Worm (Caenorhabditis elegans) whole organism, late embryonic: Measurements from ENCODE around the gene C08F1.11.

Experiments used
- C08G9.2 ChIP-seq: sonication (generic microtip); optimal IDR thresholded peaks from 2 replicates; lab custom pipeline; 2016; ENCODE audit warnings: mild to moderate bottlenecking, missing genetic modification characterization, moderate library complexity, missing compliant biosample characterization
- F13H6.1 ChIP-seq: sonication (generic microtip); optimal IDR thresholded peaks from 2 replicates; lab custom pipeline; 2016; ENCODE audit warnings: missing genetic modification characterization, missing compliant biosample characterization
- K02D7.2 ChIP-seq: sonication (generic microtip); optimal IDR thresholded peaks from 2 replicates; lab custom pipeline; 2017; ENCODE audit warnings: mild to moderate bottlenecking, missing genetic modification characterization, missing compliant biosample characterization
- K09A11.1 ChIP-seq: sonication (generic microtip); optimal IDR thresholded peaks from 2 replicates; lab custom pipeline; 2017; ENCODE audit warnings: antibody characterized with exemption, mild to moderate bottlenecking, missing genetic modification characterization, missing compliant biosample characterization; ENCODE audit not compliant: insufficient read depth
- ama-1 ChIP-seq: fragments of 150-350 bp; optimal IDR thresholded peaks from 2 replicates; lab custom pipeline; 2014
- ceh-18 ChIP-seq: sonication (generic microtip); optimal IDR thresholded peaks from 2 replicates; lab custom pipeline; 2016; ENCODE audit warnings: missing genetic modification characterization, missing compliant biosample characterization
- ceh-19 ChIP-seq: fragments of 200-800 bp; sonication (Bioruptor generic); optimal IDR thresholded peaks from 2 replicates; lab custom pipeline; 2018; ENCODE audit warnings: mild to moderate bottlenecking, missing genetic modification characterization, missing compliant biosample characterization
- ceh-2 ChIP-seq: sonication (generic microtip); optimal IDR thresholded peaks from 2 replicates; lab custom pipeline; 2016; ENCODE audit warnings: missing genotype, missing genetic modification characterization, missing compliant biosample characterization
- ceh-30 ChIP-seq: fragments of 150-350 bp; optimal IDR thresholded peaks from 2 replicates; lab custom pipeline; 2014; ENCODE audit warnings: missing biosample characterization, missing genetic modification characterization
- ceh-31 ChIP-seq: sonication (generic microtip); optimal IDR thresholded peaks from 2 replicates; lab custom pipeline; 2016; ENCODE audit warnings: missing genetic modification characterization, missing compliant biosample characterization
- ceh-45 ChIP-seq: fragments of 200-800 bp; sonication (Bioruptor generic); IDR thresholded peaks from 2 replicates; pipeline ENCODE4 v1.3.6; 2022; ENCODE audit warnings: missing genetic modification reagents, missing genetic modification characterization, missing compliant biosample characterization
- ceh-6 ChIP-seq: fragments of 200-800 bp; sonication (Bioruptor generic); optimal IDR thresholded peaks from 2 replicates; lab custom pipeline; 2018; ENCODE audit warnings: mild to moderate bottlenecking, missing genetic modification characterization, missing compliant biosample characterization
- che-1 ChIP-seq: sonication (generic microtip); optimal IDR thresholded peaks from 2 replicates; lab custom pipeline; 2016; ENCODE audit warnings: mild to moderate bottlenecking, missing genetic modification characterization, missing compliant biosample characterization
- dmd-4 ChIP-seq: sonication (generic microtip); optimal IDR thresholded peaks from 2 replicates; lab custom pipeline; 2016; ENCODE audit warnings: borderline replicate concordance, missing genetic modification characterization, missing compliant biosample characterization
- elt-4 ChIP-seq: sonication (generic microtip); optimal IDR thresholded peaks from 2 replicates; lab custom pipeline; 2016; ENCODE audit warnings: missing genetic modification characterization, missing compliant biosample characterization
- eyg-1 ChIP-seq: sonication (generic microtip); optimal IDR thresholded peaks from 2 replicates; lab custom pipeline; 2016; ENCODE audit warnings: missing genotype, missing genetic modification characterization, missing compliant biosample characterization
- fkh-10 ChIP-seq: fragments of 150-350 bp; optimal IDR thresholded peaks from 2 replicates; lab custom pipeline; 2014; ENCODE audit warnings: missing biosample characterization, missing genetic modification reagents, missing genetic modification characterization
- fkh-6 ChIP-seq: sonication (generic microtip); optimal IDR thresholded peaks from 2 replicates; lab custom pipeline; 2016; ENCODE audit warnings: missing genetic modification characterization, missing compliant biosample characterization
- hlh-13 ChIP-seq: fragments of 200-800 bp; sonication (Bioruptor generic); optimal IDR thresholded peaks from 2 replicates; lab custom pipeline; 2018; ENCODE audit warnings: mild to moderate bottlenecking, missing genetic modification characterization, missing compliant biosample characterization
- lim-6 ChIP-seq: sonication (generic microtip); optimal IDR thresholded peaks from 2 replicates; lab custom pipeline; 2016; ENCODE audit warnings: missing genetic modification characterization, missing compliant biosample characterization
- lin-11 ChIP-seq: fragments of 200-800 bp; sonication (Bioruptor generic); optimal IDR thresholded peaks from 2 replicates; lab custom pipeline; 2018; ENCODE audit warnings: mild to moderate bottlenecking, missing genetic modification characterization, missing compliant biosample characterization
- mec-3 ChIP-seq: sonication (generic microtip); optimal IDR thresholded peaks from 2 replicates; lab custom pipeline; 2016; ENCODE audit warnings: borderline replicate concordance, missing genetic modification characterization, missing compliant biosample characterization
- nhr-232 ChIP-seq: sonication (generic microtip); optimal IDR thresholded peaks from 2 replicates; lab custom pipeline; 2016; ENCODE audit warnings: missing genetic modification characterization, missing compliant biosample characterization
- npax-4 ChIP-seq: sonication (generic microtip); optimal IDR thresholded peaks from 2 replicates; lab custom pipeline; 2016; ENCODE audit warnings: missing genetic modification characterization, missing compliant biosample characterization
- pag-3 ChIP-seq: sonication (generic microtip); optimal IDR thresholded peaks from 2 replicates; lab custom pipeline; 2016; ENCODE audit warnings: missing compliant biosample characterization, missing genetic modification characterization, borderline replicate concordance
- pat-9 ChIP-seq: fragments of 200-800 bp; sonication (Bioruptor generic); optimal IDR thresholded peaks from 2 replicates; lab custom pipeline; 2018; ENCODE audit warnings: mild to moderate bottlenecking, missing genetic modification characterization, moderate library complexity, missing compliant biosample characterization
- pha-4 ChIP-seq: fragments of 150-350 bp; optimal IDR thresholded peaks from 2 replicates; lab custom pipeline; 2018; ENCODE audit warnings: missing biosample characterization, missing genetic modification reagents, missing genetic modification characterization
- pqm-1 ChIP-seq: sonication (generic microtip); optimal IDR thresholded peaks from 2 replicates; lab custom pipeline; 2016; ENCODE audit warnings: missing genetic modification characterization, missing compliant biosample characterization
- ref-2 ChIP-seq: sonication (generic microtip); optimal IDR thresholded peaks from 2 replicates; lab custom pipeline; 2016; ENCODE audit warnings: missing genetic modification characterization, missing compliant biosample characterization
- rnt-1 ChIP-seq: sonication (generic microtip); optimal IDR thresholded peaks from 2 replicates; lab custom pipeline; 2016; ENCODE audit warnings: missing genetic modification characterization, missing compliant biosample characterization
- sox-4 ChIP-seq: sonication (generic microtip); optimal IDR thresholded peaks from 2 replicates; lab custom pipeline; 2017; ENCODE audit warnings: mild to moderate bottlenecking, missing genetic modification characterization, inconsistent platforms, missing compliant biosample characterization
- tbx-7 ChIP-seq: sonication (generic microtip); optimal IDR thresholded peaks from 2 replicates; lab custom pipeline; 2016; ENCODE audit warnings: missing genotype, missing genetic modification characterization, missing compliant biosample characterization
- ttx-3 ChIP-seq: sonication (generic microtip); optimal IDR thresholded peaks from 2 replicates; lab custom pipeline; 2016; ENCODE audit warnings: missing genetic modification reagents, missing genetic modification characterization, missing compliant biosample characterization
- unc-42 ChIP-seq: sonication (generic microtip); optimal IDR thresholded peaks from 2 replicates; lab custom pipeline; 2016; ENCODE audit warnings: missing genotype, missing genetic modification characterization, missing compliant biosample characterization
- unc-86 ChIP-seq: sonication (generic microtip); optimal IDR thresholded peaks from 2 replicates; lab custom pipeline; 2016; ENCODE audit warnings: missing genetic modification characterization, missing compliant biosample characterization
- zip-5 ChIP-seq: sonication (generic microtip); optimal IDR thresholded peaks from 2 replicates; lab custom pipeline; 2016; ENCODE audit warnings: missing genetic modification characterization, missing compliant biosample characterization
- ztf-16 ChIP-seq: sonication (generic microtip); optimal IDR thresholded peaks from 2 replicates; lab custom pipeline; 2017; ENCODE audit warnings: missing genetic modification characterization, missing compliant biosample characterization

The C08F1.11 gene

ce11 chrII:1742535-1742934 lies 42.2 kb downstream of the C08F1.11 start, which contains the start of gene F36H5.12:
F36H5.12 (plus strand) TSS chrII:1742835.
- no peak for TF ChIP-seq elt-4 (tag; lab: Kevin White, UChicago)
- TF ChIP-seq che-1 (tag; lab: Kevin White, UChicago), result no peak
- TF ChIP-seq ceh-19 (GFP tag; lab: Kevin White, UChicago), result no peak
- no peak for TF ChIP-seq sox-4 (tag; lab: Kevin White, UChicago)

ce11 chrII:1741248-1741647 lies 43.5 kb downstream of the C08F1.11 start, which contains the start of gene K07G6.1:
K07G6.1 (plus strand) TSS chrII:1741548.
- no peak for TF ChIP-seq ref-2 (tag; lab: Kevin White, UChicago)
- no peak for TF ChIP-seq mec-3

DNA sequence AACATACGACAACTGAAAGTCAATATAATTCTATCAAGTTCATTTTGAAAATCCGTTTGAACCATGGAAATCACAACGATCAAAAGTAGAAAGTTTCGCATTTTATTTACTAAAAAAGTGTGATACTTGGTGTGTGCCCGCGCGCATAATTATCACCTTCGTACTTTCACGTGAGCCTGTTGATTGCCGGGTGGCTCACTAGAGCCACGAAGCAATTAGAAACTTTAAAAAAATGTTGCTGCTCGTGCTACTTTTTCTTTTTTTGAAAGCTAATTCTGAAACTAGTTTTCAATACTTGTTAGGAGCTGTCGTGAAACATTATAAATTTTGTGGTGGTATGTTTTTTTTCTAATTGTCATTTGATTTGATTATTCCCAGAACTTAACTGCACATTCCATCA lies 45.9 kb downstream of the C08F1.11 start, which contains the start of the genes irld-9 and irld-33:
TSS of gene irld-9 (minus strand) at position 101 of the 400 bp plus-strand sequence.
TSS of gene irld-33 (plus strand) at position 209 of the 400 bp plus-strand sequence.
- no peak for TF ChIP-seq lim-6 (tag; lab: Kevin White, UChicago)
- TF ChIP-seq npax-4 (tag; lab: Kevin White, UChicago), result no peak
- TF ChIP-seq K09A11.1 (tag; lab: Kevin White, UChicago), result no peak
- no peak for TF ChIP-seq nhr-232 (tag; lab: Kevin White, UChicago)
- no peak for TF ChIP-seq ceh-6 (GFP tag; lab: Kevin White, UChicago)
- no peak for TF ChIP-seq C08G9.2 (tag; lab: Kevin White, UChicago)
- no peak for TF ChIP-seq ceh-45 (GFP tag; lab: Robert Waterston, UW)
- TF ChIP-seq ttx-3 (tag; lab: Kevin White, UChicago), result no peak
- TF ChIP-seq zip-5 (tag; lab: Kevin White, UChicago), result no peak
- TF ChIP-seq ceh-18 (tag; lab: Kevin White, UChicago), result no peak
- TF ChIP-seq ama-1 (lab: Kevin White, UChicago), result no peak
- TF ChIP-seq unc-42, result no peak
- no peak for TF ChIP-seq lin-11 (tag; lab: Kevin White, UChicago)
- TF ChIP-seq pag-3 (tag; lab: Kevin White, UChicago), result no peak
- TF ChIP-seq pat-9 (tag; lab: Kevin White, UChicago), result no peak
- no peak for TF ChIP-seq rnt-1 (tag; lab: Kevin White, UChicago)
- no peak for TF ChIP-seq ceh-30
- no peak for TF ChIP-seq ztf-16 (tag; lab: Kevin White, UChicago)

ce11 chrII:1736353-1736752 lies 48.3 kb downstream of the C08F1.11 start, which contains the start of gene ceh-83:
ceh-83 (minus strand) TSS chrII:1736533.
- TF ChIP-seq eyg-1 (tag; lab: Kevin White, UChicago), result no peak

- TF ChIP-seq fkh-10 (GFP tag; lab: Kevin White, UChicago), result no peak
- TF ChIP-seq K02D7.2 (tag; lab: Kevin White, UChicago), result no peak
- no peak for TF ChIP-seq C08G9.2 (tag; lab: Kevin White, UChicago)
- TF ChIP-seq npax-4 (tag; lab: Kevin White, UChicago), result no peak
- TF ChIP-seq pqm-1 (tag; lab: Kevin White, UChicago), result no peak
- no peak for TF ChIP-seq elt-4 (tag; lab: Kevin White, UChicago)
- TF ChIP-seq hlh-13, result no peak
- no peak for TF ChIP-seq unc-86
- no peak for TF ChIP-seq pha-4 (tag; lab: Kevin White, UChicago)
- no peak for TF ChIP-seq ceh-2 (tag; lab: Kevin White, UChicago)
- TF ChIP-seq dmd-4 (tag; lab: Kevin White, UChicago), result no peak
- TF ChIP-seq ceh-19 (GFP tag; lab: Kevin White, UChicago), result no peak
- TF ChIP-seq tbx-7, result no peak
- TF ChIP-seq fkh-6 (tag; lab: Kevin White, UChicago), result no peak
- TF ChIP-seq ceh-31 (tag; lab: Kevin White, UChicago), result no peak
- no peak for TF ChIP-seq F13H6.1 (tag; lab: Kevin White, UChicago)
- TF ChIP-seq, all 69 proteins: peak for 0
These were observed 49.6 kb downstream of the C08F1.11 start for ce11 chrII:1735145-1735544.
